Worm (Caenorhabditis elegans): ENCODE data around the gene npr-16.

npr-16 gene

DNA sequence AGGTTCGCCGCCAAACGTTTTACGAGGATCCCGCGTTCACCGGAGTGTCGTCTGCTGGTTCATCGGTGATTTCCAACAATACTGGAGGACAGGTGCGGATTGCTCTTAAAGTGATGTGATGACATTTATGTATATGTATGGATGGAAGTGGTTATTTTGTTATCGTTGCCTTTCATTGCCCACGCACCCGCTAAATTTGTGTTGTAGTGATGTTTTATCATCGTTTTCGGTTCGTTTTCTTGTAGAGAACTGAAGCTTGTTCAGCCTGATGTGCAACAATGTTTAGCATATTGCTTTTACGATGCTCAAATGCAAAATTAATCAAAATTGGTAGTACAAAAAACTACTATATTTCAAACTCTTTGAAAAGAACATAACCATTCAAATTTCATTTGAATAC is 29.2 kb downstream of the npr-16 start:
- TF ChIP-seq ces-1 (GFP tag; optimal IDR thresholded peaks at IDR 0.05) (no peak), tlp-1 (tag; optimal IDR thresholded peaks at IDR 0.05) (no peak), ztf-4 (tag; optimal IDR thresholded peaks at IDR 0.05) (no peak), lin-39 (tag; optimal IDR thresholded peaks at IDR 0.05) (no peak), efl-1 (optimal IDR thresholded peaks at IDR 0.05) (no peak), efl-1 (GFP tag; optimal IDR thresholded peaks at IDR 0.05 in 1 of 2) (no peak), ceh-82 (tag; optimal IDR thresholded peaks at IDR 0.05) (no peak), unc-30 (tag; optimal IDR thresholded peaks at IDR 0.05) (no peak), unc-98 (GFP tag; IDR thresholded peaks at IDR 0.05) (no peak), nhr-19 (GFP tag; conservative IDR thresholded peaks at IDR 0.05) (no peak), hlh-17 (GFP tag; optimal IDR thresholded peaks at IDR 0.05; ENCODE audit: borderline replicate concordance) (no peak), lin-13 (GFP tag; optimal IDR thresholded peaks at IDR 0.05) (no peak), nhr-85 (tag) (no peak), vab-15 (tag; optimal IDR thresholded peaks at IDR 0.05) (no peak), isw-1 (GFP tag; IDR thresholded peaks at IDR 0.05) (no peak), ztf-11 (tag; optimal IDR thresholded peaks at IDR 0.05) (no peak), pqm-1 (tag; optimal IDR thresholded peaks at IDR 0.05) (no peak), egl-27 (tag; optimal IDR thresholded peaks at IDR 0.05) (no peak), lin-15B (tag; optimal IDR thresholded peaks at IDR 0.05) (no peak), pax-3 (tag; optimal IDR thresholded peaks at IDR 0.05) (no peak)

DNA sequence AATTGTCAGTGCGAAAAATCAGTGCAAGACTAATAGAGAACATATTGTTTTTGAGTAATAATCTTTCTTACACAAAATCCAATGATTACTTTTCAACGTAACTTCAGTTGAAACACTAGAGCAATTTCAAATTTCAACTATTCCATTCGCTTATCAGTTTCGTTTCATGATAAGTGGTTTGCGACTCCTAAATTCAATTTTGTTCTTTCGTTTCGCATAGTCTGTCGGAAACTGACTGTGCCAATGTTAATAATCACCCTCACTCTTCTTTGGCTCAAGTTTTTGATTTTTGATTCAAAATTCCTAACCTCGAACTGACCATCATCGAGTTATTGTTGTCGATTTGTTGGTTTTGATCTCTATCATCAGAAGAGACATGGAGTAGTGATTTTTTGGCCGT is 30.1 kb downstream of the npr-16 start:
- TF ChIP-seq ama-1 (optimal IDR thresholded peaks at IDR 0.05) (no peak), xbp-1 (tag; optimal IDR thresholded peaks at IDR 0.05) (no peak), elt-2 (tag; optimal IDR thresholded peaks at IDR 0.05) (peak; percentile 31), fkh-4 (tag; optimal IDR thresholded peaks at IDR 0.05; ENCODE audit: borderline replicate concordance) (no peak), nhr-85 (tag) (no peak), efl-1 (optimal IDR thresholded peaks at IDR 0.05) (no peak), efl-1 (GFP tag; optimal IDR thresholded peaks at IDR 0.05 in 1 of 2) (peak in 1 of 2 experiments; percentile 40)

DNA sequence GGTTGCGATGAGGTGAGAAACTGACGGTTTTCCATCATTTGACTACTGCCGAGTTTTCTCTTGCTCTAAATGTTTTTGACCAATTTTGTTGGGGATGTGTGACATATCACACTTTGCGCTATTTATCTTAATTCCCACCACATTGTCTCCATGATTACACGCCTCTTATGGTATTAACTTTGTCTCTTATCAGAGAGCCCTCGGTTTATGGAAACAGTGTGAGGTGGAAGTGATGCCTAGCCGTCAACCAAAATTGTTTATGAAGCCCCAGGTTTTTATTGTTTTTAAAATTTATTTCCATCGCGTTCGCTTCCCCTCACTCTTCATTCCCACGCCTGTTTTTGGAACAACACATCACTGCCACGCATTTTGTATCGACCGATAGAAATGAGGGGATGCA is 32.6 kb downstream of the npr-16 start:
- TF ChIP-seq elt-2 (tag; optimal IDR thresholded peaks at IDR 0.05), result peak; percentile 63
- TF ChIP-seq ces-1 (GFP tag; optimal IDR thresholded peaks at IDR 0.05), result no peak

DNA sequence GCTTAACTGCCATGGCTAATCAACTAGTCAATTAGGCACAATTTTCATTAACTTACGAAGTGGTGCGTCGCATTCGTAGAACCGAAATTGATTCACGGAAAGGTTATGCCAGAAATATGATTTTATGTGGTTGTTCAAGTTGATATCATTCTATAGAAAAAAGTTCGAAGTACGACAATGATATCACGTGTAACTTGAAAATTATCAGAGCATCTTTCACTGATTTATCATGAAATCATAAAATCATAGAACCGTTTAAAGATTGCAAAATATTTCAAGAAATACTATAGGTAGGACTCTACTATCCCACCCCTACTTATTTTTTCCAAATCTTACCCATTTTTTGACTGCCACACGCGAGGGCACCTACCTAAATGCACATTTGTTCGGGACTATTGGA is 34.4 kb downstream of the npr-16 start:
- TF ChIP-seq lin-14 (GFP tag; optimal IDR thresholded peaks at IDR 0.05), result peak; percentile 3
- peak; percentile 2 for TF ChIP-seq nhr-71 (tag; optimal IDR thresholded peaks at IDR 0.05)
- TF ChIP-seq Y116A8C.19 (tag; optimal IDR thresholded peaks at IDR 0.05; ENCODE audit: borderline replicate concordance), result no peak
- peak; percentile 51 for TF ChIP-seq elt-2 (tag; optimal IDR thresholded peaks at IDR 0.05)

DNA sequence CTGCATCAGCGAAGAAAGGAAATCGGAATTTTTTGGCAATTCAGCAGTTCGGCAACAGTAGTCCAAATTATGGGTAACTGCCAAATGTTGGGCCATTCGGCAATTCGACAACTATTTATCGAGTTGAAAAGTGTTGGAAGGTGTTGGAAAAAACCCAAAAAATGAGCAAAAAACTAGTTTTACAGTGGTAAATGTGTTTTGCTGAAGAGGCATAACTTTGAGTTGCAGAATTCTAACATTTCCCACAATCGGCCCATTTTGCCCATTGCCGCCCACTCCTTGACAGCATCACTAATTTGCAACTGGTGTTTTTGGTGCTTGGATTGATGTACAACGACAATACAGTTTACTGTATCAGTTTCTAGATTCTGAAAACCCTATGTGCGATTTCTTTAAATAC is 35.1 kb downstream of the npr-16 start:
- TF ChIP-seq efl-1 (optimal IDR thresholded peaks at IDR 0.05), result no peak
- peak in 1 of 2 experiments; percentile 77 for TF ChIP-seq efl-1 (GFP tag; optimal IDR thresholded peaks at IDR 0.05 in 1 of 2)
- TF ChIP-seq lin-39 (tag; optimal IDR thresholded peaks at IDR 0.05), result no peak

DNA sequence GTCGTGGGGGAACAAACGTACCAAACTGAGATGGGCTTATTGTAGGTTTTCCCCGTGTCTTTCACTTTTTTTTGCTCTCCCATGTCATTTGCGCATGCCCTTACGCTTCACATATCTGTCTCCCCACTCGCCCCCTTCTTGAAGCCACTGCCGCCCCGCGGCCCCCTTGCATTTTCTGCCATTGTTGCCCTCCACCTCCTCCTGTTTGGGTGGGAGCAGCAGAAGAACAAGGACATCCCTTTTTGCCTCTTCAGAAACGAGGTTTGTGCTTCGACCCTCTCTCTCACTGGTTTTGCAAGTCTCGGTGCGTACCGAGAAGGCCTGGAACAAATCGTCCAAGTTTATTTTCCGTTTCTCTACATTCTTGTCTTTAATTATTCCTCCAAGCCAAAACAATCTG is 35.5 kb downstream of the npr-16 start:
- TF ChIP-seq nhr-90 (tag; optimal IDR thresholded peaks at IDR 0.05; ENCODE audit: poor library complexity) (no peak), egl-27 (tag; optimal IDR thresholded peaks at IDR 0.05) (no peak), lin-15B (tag; optimal IDR thresholded peaks at IDR 0.05) (no peak), irx-1 (tag; optimal IDR thresholded peaks at IDR 0.05) (no peak), ceh-63 (GFP tag; optimal IDR thresholded peaks at IDR 0.05) (no peak), nhr-20 (tag; optimal IDR thresholded peaks at IDR 0.05) (no peak), xbp-1 (tag; optimal IDR thresholded peaks at IDR 0.05) (no peak), mab-9 (GFP tag; IDR thresholded peaks at IDR 0.05) (no peak), pqm-1 (tag; optimal IDR thresholded peaks at IDR 0.05) (no peak), ceh-88 (GFP tag; IDR thresholded peaks at IDR 0.05) (no peak), efl-3 (GFP tag; optimal IDR thresholded peaks at IDR 0.05) (no peak), aly-2 (tag; optimal IDR thresholded peaks at IDR 0.05) (no peak), lin-14 (GFP tag; optimal IDR thresholded peaks at IDR 0.05) (no peak)

Data from whole organism, L1 larva.